Fruit fly (Drosophila melanogaster): ENCODE data around the gene RpL27.

Gene RpL27

DNA sequence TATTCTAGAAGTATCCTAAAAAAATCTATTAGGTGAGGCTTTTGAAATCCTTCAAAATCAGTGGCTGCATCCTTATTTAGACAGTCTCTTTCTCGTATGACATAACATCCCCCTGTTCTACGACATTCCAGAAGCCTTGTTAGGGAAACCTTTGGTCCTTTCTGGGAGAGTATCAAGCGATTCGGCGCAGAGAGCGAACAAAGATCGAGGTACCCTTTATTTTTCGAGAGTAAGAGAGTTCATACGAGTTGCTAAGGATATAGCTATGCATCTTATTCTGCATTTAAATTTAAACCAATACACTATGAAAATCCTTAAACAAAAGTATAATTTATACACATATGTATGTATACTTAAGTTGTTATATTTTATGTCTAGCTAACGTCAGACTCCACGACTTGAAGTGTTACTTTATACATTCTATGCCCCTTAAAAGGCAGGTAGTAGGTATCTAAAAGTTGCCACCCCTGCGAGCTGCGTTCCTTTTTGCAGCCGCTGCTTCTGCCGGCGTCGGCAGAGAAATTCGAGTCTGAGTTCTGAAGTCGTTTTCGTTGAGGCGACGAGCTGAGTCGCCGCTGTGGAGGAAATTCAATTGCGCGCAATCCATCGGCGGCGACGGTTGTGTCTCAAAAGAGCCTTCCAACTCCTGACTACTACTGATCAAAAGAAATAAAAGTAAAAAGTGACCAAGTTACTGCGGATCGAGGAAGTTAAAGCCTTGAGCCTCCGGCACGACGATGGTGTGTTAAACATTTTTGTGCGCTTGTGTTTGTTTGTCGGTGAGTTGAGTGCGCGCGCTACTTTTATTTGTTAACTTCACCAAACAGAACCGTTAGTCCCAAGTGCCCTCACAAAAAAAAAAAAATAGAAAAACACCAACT, 47.3 kb downstream of the RpL27 start, which contains the start of gene jigr1 (continued):
- peak; percentile 19 for TF ChIP-seq CG13424 (tag; optimal IDR thresholded peaks at IDR 0.05)
- no peak for TF ChIP-seq CG10147 (GFP tag; optimal IDR thresholded peaks at IDR 0.05)
- TF ChIP-seq row (GFP tag; IDR thresholded peaks at IDR 0.05) = peak; percentile 86
- TF ChIP-seq dan (GFP tag; IDR thresholded peaks at IDR 0.05) = peak; percentile 10; the same call in 1 of the 2 replicates
- peak; percentile 33 for TF ChIP-seq twi (tag; optimal IDR thresholded peaks at IDR 0.05)
- peak; percentile 1 for TF ChIP-seq Sox100B (GFP tag; optimal IDR thresholded peaks at IDR 0.05)
- peak; percentile 70 for TF ChIP-seq CG10959 (GFP tag; IDR thresholded peaks at IDR 0.05)
- no peak for TF ChIP-seq salm (tag; optimal IDR thresholded peaks at IDR 0.05)
- TF ChIP-seq CG34376 (GFP tag; optimal IDR thresholded peaks at IDR 0.05) = no peak
- peak; percentile 60 for TF ChIP-seq CG13775 (GFP tag; optimal IDR thresholded peaks at IDR 0.05)
- peak; percentile 78 for TF ChIP-seq Xrp1 (GFP tag; IDR thresholded peaks at IDR 0.05)
- peak; percentile 81 for TF ChIP-seq CG4404 (GFP tag; IDR thresholded peaks at IDR 0.05)
- TF ChIP-seq sens (GFP tag) = peak; percentile 91
- 0 out of 2 replicates have a peak, but pooled peaks have one; percentile 30 for TF ChIP-seq sob (GFP tag; IDR thresholded peaks at IDR 0.05)
- no peak for TF ChIP-seq CG3838 (GFP tag; optimal IDR thresholded peaks at IDR 0.05)
- TF ChIP-seq CG10267 (tag; optimal IDR thresholded peaks at IDR 0.05) = peak; percentile 78
- TF ChIP-seq corto (GFP tag; optimal IDR thresholded peaks at IDR 0.05) = peak; percentile 27
- TF ChIP-seq hkb (optimal IDR thresholded peaks at IDR 0.05) = no peak
- peak; percentile 41; the same call in 1 of the 2 replicates for TF ChIP-seq hkb (GFP tag; IDR thresholded peaks at IDR 0.05)
- TF ChIP-seq nerfin-1 (tag; optimal IDR thresholded peaks at IDR 0.05) = peak; percentile 31
- TF ChIP-seq nom (GFP tag; optimal IDR thresholded peaks at IDR 0.05) = peak; percentile 64
- TF ChIP-seq peb (GFP tag; IDR thresholded peaks at IDR 0.05) = no peak
- peak; percentile 6 to 66 for TF ChIP-seq chif (GFP tag; optimal IDR thresholded peaks at IDR 0.05)
- TF ChIP-seq gcm (GFP tag; optimal IDR thresholded peaks at IDR 0.05) = peak; percentile 58
- TF ChIP-seq CG18262 (tag; optimal IDR thresholded peaks at IDR 0.05) = peak; percentile 77
- TF ChIP-seq eve (GFP tag; optimal IDR thresholded peaks at IDR 0.05) = peak in 1 of 2 experiments; percentile 41
- TF ChIP-seq CG34224 (GFP tag; IDR thresholded peaks at IDR 0.05; ENCODE audit: partially characterized antibody) = no peak
- TF ChIP-seq org-1 (GFP tag; optimal IDR thresholded peaks at IDR 0.05) = peak; percentile 15
- no peak for TF ChIP-seq CG3847 (GFP tag; IDR thresholded peaks at IDR 0.05)
- TF ChIP-seq sr (GFP tag; IDR thresholded peaks at IDR 0.05) = no peak
- TF ChIP-seq dpn (GFP tag; optimal IDR thresholded peaks at IDR 0.05) = peak in 1 of 2 experiments; percentile 1
- TF ChIP-seq zfh1 (GFP tag; IDR thresholded peaks at IDR 0.05) = peak; percentile 60; the same call in 1 of the 3 replicates
- no peak for TF ChIP-seq CG9876 (GFP tag; optimal IDR thresholded peaks at IDR 0.05)
- peak; percentile 18 for TF ChIP-seq CG11504 (tag; optimal IDR thresholded peaks at IDR 0.05)
- TF ChIP-seq lbe (GFP tag; optimal IDR thresholded peaks at IDR 0.05) = peak; percentile 51
- no peak for TF ChIP-seq Optix (GFP tag; IDR thresholded peaks at IDR 0.05)
- TF ChIP-seq CG9932 (GFP tag; IDR thresholded peaks at IDR 0.05) = no peak
- TF ChIP-seq Ets65A (GFP tag) = peak; percentile 90
- no peak for TF ChIP-seq CG8359 (GFP tag; optimal IDR thresholded peaks at IDR 0.05; ENCODE audit: borderline replicate concordance)
- TF ChIP-seq sc (optimal IDR thresholded peaks at IDR 0.05) = no peak
- peak; percentile 44 for TF ChIP-seq sc (GFP tag; optimal IDR thresholded peaks at IDR 0.05)
- peak; percentile 79 for TF ChIP-seq trem (tag; optimal IDR thresholded peaks at IDR 0.05)
- TF ChIP-seq B-H1 (GFP tag; IDR thresholded peaks at IDR 0.05) = no peak
- peak; percentile 1 for TF ChIP-seq ewg (GFP tag; optimal IDR thresholded peaks at IDR 0.05)
- peak; percentile 65 for TF ChIP-seq CG12391 (tag; optimal IDR thresholded peaks at IDR 0.05)
- TF ChIP-seq CG10209 (GFP tag; optimal IDR thresholded peaks at IDR 0.05) = peak; percentile 59
- peak; percentile 3 for TF ChIP-seq Blimp-1 (GFP tag; optimal IDR thresholded peaks at IDR 0.05)
- peak; percentile 49; the same call in 1 of the 2 replicates for TF ChIP-seq CG17328 (GFP tag; IDR thresholded peaks at IDR 0.05)
- TF ChIP-seq fd96Cb (tag; optimal IDR thresholded peaks at IDR 0.05) = peak; percentile 39

All from whole organism, embryonic.